Worm (Caenorhabditis elegans): ENCODE measurements around the gene tbx-35.

DNA sequence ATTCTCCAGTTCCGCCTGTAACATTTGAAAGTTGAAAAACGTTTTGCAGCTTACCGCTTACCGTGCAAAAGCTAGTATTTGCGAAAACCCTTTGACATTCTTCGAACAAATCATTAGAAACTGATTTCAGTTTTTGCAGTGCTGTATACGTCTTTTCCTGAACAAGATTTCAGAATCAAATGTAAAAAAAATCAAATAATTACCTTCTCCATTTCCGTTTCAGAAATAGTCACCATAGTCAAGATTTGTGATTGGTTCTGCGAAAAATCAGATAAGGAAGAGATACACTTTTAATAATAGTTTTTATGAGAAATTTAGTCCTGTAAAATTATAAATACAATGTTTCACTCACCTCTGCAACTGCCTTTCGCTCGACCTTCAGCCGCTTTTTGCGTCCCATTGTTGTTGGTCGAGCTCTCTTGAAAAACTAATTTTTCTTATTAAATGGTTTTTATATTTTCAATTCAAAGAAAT, 6.7 kb upstream of the tbx-35 start, which contains the start of gene C17C3.9:
- TF ChIP-seq mab-9 (GFP tag; IDR thresholded peaks at IDR 0.05) = no peak
- TF ChIP-seq nhr-77 (tag; optimal IDR thresholded peaks at IDR 0.05) = no peak
- no peak for TF ChIP-seq egl-13 (tag; optimal IDR thresholded peaks at IDR 0.05)
- TF ChIP-seq snpc-4 (tag; optimal IDR thresholded peaks at IDR 0.05) = no peak
- TF ChIP-seq lin-13 (GFP tag; optimal IDR thresholded peaks at IDR 0.05) = no peak
